In genomic region chrV:9081410-9081809, ce11 we compare ENCODE assay signal across 5 worm cellular contexts.
A peak's percentile ranks its signal among the peaks of the same experiment; 100 is the strongest.
TF ChIP-seq lines count a peak whose summit lies in the region.

No protein-coding gene starts in this region.

TF ChIP-seq in whole organism, L1 larva, 84 proteins besides CTCF, POLR2A, EP300 and RAD21 (continues in another document):
- TF ChIP-seq ceh-82 (tag; optimal IDR thresholded peaks at IDR 0.05; lab: Kevin White, UChicago) (no peak), lin-14 (GFP tag; optimal IDR thresholded peaks at IDR 0.05; lab: Kevin White, UChicago) (peak; percentile 24), mep-1 (tag; optimal IDR thresholded peaks at IDR 0.05; lab: Kevin White, UChicago) (no peak), pax-3 (tag; optimal IDR thresholded peaks at IDR 0.05; lab: Kevin White, UChicago) (no peak), jun-1 (tag; optimal IDR thresholded peaks at IDR 0.05; lab: Kevin White, UChicago) (peak; percentile 16), egl-13 (tag; optimal IDR thresholded peaks at IDR 0.05; lab: Kevin White, UChicago) (no peak), sup-37 (GFP tag; optimal IDR thresholded peaks at IDR 0.05; lab: Kevin White, UChicago) (no peak), nhr-237 (tag; optimal IDR thresholded peaks at IDR 0.05; lab: Kevin White, UChicago) (no peak), nhr-85 (tag; lab: Kevin White, UChicago) (no peak), snpc-4 (tag; optimal IDR thresholded peaks at IDR 0.05; lab: Kevin White, UChicago) (no peak), aha-1 (tag; optimal IDR thresholded peaks at IDR 0.05; lab: Kevin White, UChicago) (no peak), lin-13 (GFP tag; optimal IDR thresholded peaks at IDR 0.05; lab: Kevin White, UChicago) (no peak), nhr-19 (GFP tag; conservative IDR thresholded peaks at IDR 0.05; lab: Robert Waterston, UW) (no peak), mef-2 (tag; optimal IDR thresholded peaks at IDR 0.05; lab: Kevin White, UChicago) (no peak), ztf-11 (tag; optimal IDR thresholded peaks at IDR 0.05; lab: Kevin White, UChicago) (no peak), nhr-90 (tag; optimal IDR thresholded peaks at IDR 0.05; lab: Kevin White, UChicago; ENCODE audit: poor library complexity) (no peak), nhr-28 (tag; optimal IDR thresholded peaks at IDR 0.05; lab: Kevin White, UChicago) (no peak), efl-3 (GFP tag; optimal IDR thresholded peaks at IDR 0.05; lab: Kevin White, UChicago) (no peak), hlh-17 (GFP tag; optimal IDR thresholded peaks at IDR 0.05; lab: Kevin White, UChicago; ENCODE audit: borderline replicate concordance) (no peak)

TF ChIP-seq in whole organism, L2 larva, 48 proteins besides CTCF, POLR2A, EP300 and RAD21 (continues in another document):
- TF ChIP-seq ZK546.5 (tag; optimal IDR thresholded peaks at IDR 0.05; lab: Kevin White, UChicago) (no peak), nhr-21 (tag; optimal IDR thresholded peaks at IDR 0.05; lab: Kevin White, UChicago) (no peak), F13H6.1 (tag; optimal IDR thresholded peaks at IDR 0.05; lab: Kevin White, UChicago) (peak; percentile 22), nhr-11 (tag; optimal IDR thresholded peaks at IDR 0.05; lab: Kevin White, UChicago) (no peak), nhr-6 (tag; optimal IDR thresholded peaks at IDR 0.05; lab: Kevin White, UChicago) (no peak), sma-3 (GFP tag; optimal IDR thresholded peaks at IDR 0.05; lab: Kevin White, UChicago) (no peak), ztf-1 (GFP tag; conservative IDR thresholded peaks at IDR 0.05; lab: Robert Waterston, UW) (no peak), egl-27 (tag; optimal IDR thresholded peaks at IDR 0.05; lab: Kevin White, UChicago) (no peak), snpc-4 (tag; optimal IDR thresholded peaks at IDR 0.05; lab: Kevin White, UChicago) (no peak), ztf-4 (tag; optimal IDR thresholded peaks at IDR 0.05; lab: Kevin White, UChicago) (no peak), crh-2 (tag; optimal IDR thresholded peaks at IDR 0.05; lab: Kevin White, UChicago) (peak; percentile 21), fos-1 (tag; optimal IDR thresholded peaks at IDR 0.05; lab: Kevin White, UChicago) (peak; percentile 61), lin-11 (tag; optimal IDR thresholded peaks at IDR 0.05; lab: Kevin White, UChicago) (no peak), sem-4 (tag; optimal IDR thresholded peaks at IDR 0.05; lab: Kevin White, UChicago) (no peak), ceh-82 (tag; optimal IDR thresholded peaks at IDR 0.05; lab: Kevin White, UChicago) (no peak), gmeb-1 (tag; optimal IDR thresholded peaks at IDR 0.05; lab: Kevin White, UChicago) (no peak), nhr-77 (tag; optimal IDR thresholded peaks at IDR 0.05; lab: Kevin White, UChicago) (no peak), unc-62 (GFP tag; optimal IDR thresholded peaks at IDR 0.05; lab: Kevin White, UChicago) (no peak), nhr-23 (tag; optimal IDR thresholded peaks at IDR 0.05; lab: Kevin White, UChicago) (no peak), lin-39 (tag; optimal IDR thresholded peaks at IDR 0.05; lab: Kevin White, UChicago) (no peak)

TF ChIP-seq in whole organism, L3 larva, 47 proteins besides CTCF, POLR2A, EP300 and RAD21:
- no peak for TF ChIP-seq nhr-28 (tag; optimal IDR thresholded peaks at IDR 0.05; lab: Kevin White, UChicago)
- peak; percentile 80 for TF ChIP-seq pqm-1 (tag; optimal IDR thresholded peaks at IDR 0.05; lab: Kevin White, UChicago)
- TF ChIP-seq mdl-1 (tag; optimal IDR thresholded peaks at IDR 0.05; lab: Kevin White, UChicago): no peak
- TF ChIP-seq jun-1 (tag; optimal IDR thresholded peaks at IDR 0.05; lab: Kevin White, UChicago): peak; percentile 2
- TF ChIP-seq ceh-82 (tag; optimal IDR thresholded peaks at IDR 0.05; lab: Kevin White, UChicago): no peak
- peak; percentile 67 for TF ChIP-seq elt-2 (tag; optimal IDR thresholded peaks at IDR 0.05; lab: Kevin White, UChicago)
- TF ChIP-seq pha-4 (tag; optimal IDR thresholded peaks at IDR 0.05; lab: Kevin White, UChicago): peak; percentile 75
- no peak for TF ChIP-seq nhr-43 (tag; optimal IDR thresholded peaks at IDR 0.05; lab: Kevin White, UChicago; ENCODE audit: poor library complexity, severe bottlenecking)
- peak; percentile 38 for TF ChIP-seq nfya-1 (tag; optimal IDR thresholded peaks at IDR 0.05; lab: Kevin White, UChicago; ENCODE audit: insufficient read depth)

TF ChIP-seq in whole organism, L4 larva, 104 proteins besides CTCF, POLR2A, EP300 and RAD21:
- no peak for TF ChIP-seq ceh-20 (GFP tag; IDR thresholded peaks at IDR 0.05; lab: Robert Waterston, UW)
- TF ChIP-seq nhr-11 (tag; optimal IDR thresholded peaks at IDR 0.05; lab: Kevin White, UChicago): no peak
- peak; percentile 65 for TF ChIP-seq aha-1 (tag; lab: Kevin White, UChicago)
- TF ChIP-seq hif-1 (tag; optimal IDR thresholded peaks at IDR 0.05; lab: Kevin White, UChicago): peak in 1 of 2 experiments; percentile 16
- peak; percentile 38 for TF ChIP-seq nhr-28 (tag; optimal IDR thresholded peaks at IDR 0.05; lab: Kevin White, UChicago)
- TF ChIP-seq egl-43 (GFP tag; IDR thresholded peaks at IDR 0.05; lab: Robert Waterston, UW): no peak
- TF ChIP-seq pha-4 (GFP tag; IDR thresholded peaks at IDR 0.05; lab: Robert Waterston, UW): no peak
- peak; percentile 62 for TF ChIP-seq pha-4 (tag; optimal IDR thresholded peaks at IDR 0.05; lab: Kevin White, UChicago)
- no peak for TF ChIP-seq tag-97 (GFP tag; IDR thresholded peaks at IDR 0.05; lab: Robert Waterston, UW)
- TF ChIP-seq daf-16 (GFP tag; optimal IDR thresholded peaks at IDR 0.05; lab: Kevin White, UChicago): no peak
- peak; percentile 71 for TF ChIP-seq daf-16 (tag; optimal IDR thresholded peaks at IDR 0.05; lab: Kevin White, UChicago)
- peak; percentile 4 for TF ChIP-seq nhr-77 (tag; optimal IDR thresholded peaks at IDR 0.05; lab: Kevin White, UChicago)
- TF ChIP-seq hlh-30 (tag; optimal IDR thresholded peaks at IDR 0.05; lab: Kevin White, UChicago; ENCODE audit: insufficient read depth): peak; percentile 29
- TF ChIP-seq hlh-11 (tag; optimal IDR thresholded peaks at IDR 0.05; lab: Kevin White, UChicago): peak; percentile 57
- peak; percentile 44 for TF ChIP-seq pqm-1 (tag; optimal IDR thresholded peaks at IDR 0.05; lab: Kevin White, UChicago)
- peak; percentile 70 for TF ChIP-seq dve-1 (tag; optimal IDR thresholded peaks at IDR 0.05; lab: Kevin White, UChicago; ENCODE audit: insufficient read depth)

TF ChIP-seq in whole organism, young adult, 124 proteins besides CTCF, POLR2A, EP300 and RAD21:
- TF ChIP-seq nhr-80 (tag; optimal IDR thresholded peaks at IDR 0.05; lab: Kevin White, UChicago): peak; percentile 62
- no peak for TF ChIP-seq ztf-26 (tag; optimal IDR thresholded peaks at IDR 0.05; lab: Kevin White, UChicago)
- TF ChIP-seq ZK185.1 (tag; optimal IDR thresholded peaks at IDR 0.05; lab: Kevin White, UChicago; ENCODE audit: poor library complexity, severe bottlenecking): peak; percentile 17
- no peak for TF ChIP-seq mes-4 (tag; optimal IDR thresholded peaks at IDR 0.05; lab: Kevin White, UChicago)
- TF ChIP-seq ceh-100 (GFP tag; IDR thresholded peaks at IDR 0.05; lab: Robert Waterston, UW): no peak
- TF ChIP-seq cebp-1 (GFP tag; IDR thresholded peaks at IDR 0.05; lab: Robert Waterston, UW): no peak
- TF ChIP-seq cebp-1 (tag; optimal IDR thresholded peaks at IDR 0.05; lab: Kevin White, UChicago): peak; percentile 13
- TF ChIP-seq snpc-3.4 (tag; optimal IDR thresholded peaks at IDR 0.05; lab: Kevin White, UChicago): no peak
TF ChIP-seq in whole organism, young adult: peak in this region for 3.
